Fruit fly (Drosophila melanogaster) whole organism, embryonic: ENCODE measurements around the gene CG13085.

Experiments
- Antp ChIP-seq: fragments of 200-800 bp; sonication (Bioruptor generic); optimal IDR thresholded peaks from 3 replicates; lab custom pipeline; 2016; ENCODE audit warnings: missing biosample characterization, missing genetic modification characterization
- Atf3 ChIP-seq: fragments of 200-800 bp; sonication (Bioruptor generic); optimal IDR thresholded peaks from 3 replicates; lab custom pipeline; 2016; ENCODE audit warnings: missing biosample characterization, missing genetic modification characterization
- Bgb ChIP-seq: fragments of 200-800 bp; sonication (Bioruptor generic); IDR thresholded peaks from 2 replicates; pipeline ENCODE4 v1.3.6; 2022; ENCODE audit warnings: missing biosample characterization, missing genetic modification characterization; ENCODE audit not compliant: partially characterized antibody
- Bteb2 ChIP-seq: fragments of 200-800 bp; sonication (Bioruptor generic); optimal IDR thresholded peaks from 2 replicates; lab custom pipeline; 2016; ENCODE audit warnings: missing biosample characterization, missing genetic modification characterization
- CG10431 ChIP-seq: fragments of 200-800 bp; sonication (Bioruptor generic); optimal IDR thresholded peaks from 3 replicates; lab custom pipeline; 2018; ENCODE audit warnings: missing biosample characterization, mild to moderate bottlenecking, missing genetic modification characterization
- CG11093 ChIP-seq: fragments of 200-800 bp; sonication (Bioruptor generic); IDR thresholded peaks from 3 replicates; pipeline ENCODE4 v1.3.6; 2022; ENCODE audit warnings: missing biosample characterization, missing genetic modification characterization
- CG12659 ChIP-seq: fragments of 200-800 bp; sonication (Bioruptor generic); optimal IDR thresholded peaks from 3 replicates; lab custom pipeline; 2017; ENCODE audit warnings: mild to moderate bottlenecking, missing biosample characterization, missing genetic modification reagents, missing genetic modification characterization
- CG12744 ChIP-seq: fragments of 200-800 bp; sonication (Bioruptor generic); optimal IDR thresholded peaks from 2 replicates; lab custom pipeline; 2016; ENCODE audit warnings: missing biosample characterization, missing genetic modification characterization
- CG13287 ChIP-seq: fragments of 200-800 bp; sonication (Bioruptor generic); IDR thresholded peaks from 2 replicates; pipeline ENCODE4 v1.3.6; 2022; ENCODE audit warnings: missing biosample characterization, missing genetic modification characterization; ENCODE audit not compliant: partially characterized antibody
- CG13624 ChIP-seq: fragments of 200-800 bp; sonication (Bioruptor generic); optimal IDR thresholded peaks from 2 replicates; lab custom pipeline; 2016; ENCODE audit warnings: missing biosample characterization, missing genetic modification characterization
- CG14014 ChIP-seq: fragments of 200-800 bp; sonication (Bioruptor generic); IDR thresholded peaks from 2 replicates; pipeline ENCODE4 v1.3.6; 2022; ENCODE audit warnings: missing biosample characterization, missing genetic modification characterization
- CG15073 ChIP-seq: fragments of 200-800 bp; sonication (Bioruptor generic); optimal IDR thresholded peaks from 2 replicates; lab custom pipeline; 2016; ENCODE audit warnings: missing biosample characterization, missing genetic modification characterization
- CG16815 ChIP-seq: fragments of 200-800 bp; sonication (Bioruptor generic); optimal IDR thresholded peaks from 3 replicates; lab custom pipeline; 2017; ENCODE audit warnings: missing biosample characterization, mild to moderate bottlenecking, missing genetic modification characterization
- CG17359 ChIP-seq: fragments of 200-800 bp; sonication (Bioruptor generic); optimal IDR thresholded peaks from 3 replicates; lab custom pipeline; 2018; ENCODE audit warnings: missing biosample characterization, mild to moderate bottlenecking, missing genetic modification characterization, moderate library complexity
- CG17361 ChIP-seq: fragments of 200-800 bp; sonication (Bioruptor generic); IDR thresholded peaks from 3 replicates; pipeline ENCODE4 v1.3.6; 2022; ENCODE audit warnings: missing biosample characterization, missing genetic modification characterization
- CG17612 ChIP-seq: fragments of 200-800 bp; sonication (Bioruptor generic); IDR thresholded peaks from 2 replicates; pipeline ENCODE4 v1.3.6; 2022; ENCODE audit warnings: missing biosample characterization, missing genetic modification characterization
- CG18011 ChIP-seq: fragments of 200-800 bp; sonication (Bioruptor generic); optimal IDR thresholded peaks from 2 replicates; lab custom pipeline; 2017; ENCODE audit warnings: missing biosample characterization, missing genetic modification characterization, mild to moderate bottlenecking, moderate library complexity, missing genotype
- CG31365 ChIP-seq: fragments of 200-800 bp; sonication (Bioruptor generic); optimal IDR thresholded peaks from 2 replicates; lab custom pipeline; 2018; ENCODE audit warnings: missing biosample characterization, mild to moderate bottlenecking, missing genetic modification characterization
- CG6689 ChIP-seq: fragments of 200-800 bp; sonication (Bioruptor generic); IDR thresholded peaks from 2 replicates; pipeline ENCODE4 v1.3.6; 2022; ENCODE audit warnings: missing biosample characterization, missing genetic modification characterization
- CG6813 ChIP-seq: fragments of 200-800 bp; sonication (Bioruptor generic); optimal IDR thresholded peaks from 2 replicates; lab custom pipeline; 2017; ENCODE audit warnings: missing biosample characterization, missing genetic modification characterization, mild to moderate bottlenecking, moderate library complexity, missing genetic modification reagents
- CG8281 ChIP-seq: fragments of 200-800 bp; sonication (Bioruptor generic); optimal IDR thresholded peaks from 2 replicates; lab custom pipeline; 2018; ENCODE audit warnings: missing biosample characterization, mild to moderate bottlenecking, missing genetic modification characterization, moderate library complexity
- CG9215 ChIP-seq: fragments of 200-800 bp; sonication (Bioruptor generic); IDR thresholded peaks from 2 replicates; pipeline ENCODE4 v1.3.6; 2022; ENCODE audit warnings: missing biosample characterization, missing genetic modification characterization
- CG9437 ChIP-seq: fragments of 200-800 bp; sonication (Bioruptor generic); optimal IDR thresholded peaks from 2 replicates; lab custom pipeline; 2018; ENCODE audit warnings: missing biosample characterization, mild to moderate bottlenecking, missing genetic modification characterization
- D19A ChIP-seq: fragments of 200-800 bp; optimal IDR thresholded peaks from 3 replicates; lab custom pipeline; 2019; ENCODE audit warnings: missing biosample characterization, mild to moderate bottlenecking, missing genetic modification characterization, moderate library complexity
- Elba2 ChIP-seq: fragments of 200-800 bp; sonication (Bioruptor generic); optimal IDR thresholded peaks from 3 replicates; lab custom pipeline; 2016; ENCODE audit warnings: missing biosample characterization, missing genetic modification characterization
- Fer3 ChIP-seq: fragments of 200-800 bp; sonication (Bioruptor generic); optimal IDR thresholded peaks from 2 replicates; lab custom pipeline; 2018; ENCODE audit warnings: missing biosample characterization, mild to moderate bottlenecking, missing genetic modification characterization, moderate library complexity
- GATAe ChIP-seq: fragments of 200-800 bp; sonication (Bioruptor generic); conservative IDR thresholded peaks from 2 replicates; pipeline ENCODE4 v1.3.6; 2022; ENCODE audit warnings: missing biosample characterization, missing genetic modification characterization
- Hr78 ChIP-seq, 2 experiments: fragments of 200-800 bp in 1 of 2; fragments of >200 bp in 1 of 2; sonication (Bioruptor generic) in 1 of 2; optimal IDR thresholded peaks; 2 replicates each; lab custom pipeline; 2017 to 2019; ENCODE audit warnings: missing biosample characterization in 2 of 2, missing genetic modification characterization in 2 of 2, mild to moderate bottlenecking in 1 of 2, moderate library complexity in 1 of 2
- Kr ChIP-seq: fragments of 200-800 bp; sonication (Bioruptor generic); optimal IDR thresholded peaks from 2 replicates; lab custom pipeline; 2017; ENCODE audit warnings: missing biosample characterization, mild to moderate bottlenecking, missing genetic modification characterization
- MTF-1 ChIP-seq: fragments of 200-800 bp; sonication (Bioruptor generic); optimal IDR thresholded peaks from 2 replicates; lab custom pipeline; 2018; ENCODE audit warnings: missing biosample characterization, mild to moderate bottlenecking, missing genetic modification characterization, borderline replicate concordance
- NK7.1 ChIP-seq: fragments of 200-800 bp; sonication (Bioruptor generic); optimal IDR thresholded peaks from 3 replicates; lab custom pipeline; 2016; ENCODE audit warnings: missing biosample characterization, missing genetic modification characterization
- Side ChIP-seq: fragments of 200-800 bp; sonication (Bioruptor generic); optimal IDR thresholded peaks from 2 replicates; lab custom pipeline; 2016; ENCODE audit warnings: missing biosample characterization, missing genetic modification characterization
- Stat92E ChIP-seq, 3 experiments: fragments of >200 bp in 2 of 3; fragments of 200-800 bp in 1 of 3; sonication (Bioruptor generic) in 1 of 3; optimal IDR thresholded peaks; 2 replicates each; lab custom pipeline; 2017 to 2019; ENCODE audit warnings: missing biosample characterization in 3 of 3, missing genetic modification characterization in 3 of 3, mild to moderate bottlenecking in 1 of 3, moderate library complexity in 1 of 3
- Trl ChIP-seq, 3 experiments: fragments of >200 bp in 2 of 3; fragments of 200-800 bp in 1 of 3; sonication (Bioruptor generic) in 1 of 3; optimal IDR thresholded peaks; 2 replicates in 1 of 3; 3 replicates in 2 of 3; lab custom pipeline; 2016 to 2017; ENCODE audit warnings: missing biosample characterization in 1 of 3, missing genetic modification characterization in 1 of 3
- br ChIP-seq: fragments of >200 bp; optimal IDR thresholded peaks from 2 replicates; lab custom pipeline; 2017
- ems ChIP-seq: fragments of 200-800 bp; sonication (Bioruptor generic); optimal IDR thresholded peaks from 3 replicates; lab custom pipeline; 2016; ENCODE audit warnings: missing biosample characterization, missing genetic modification characterization
- eve ChIP-seq, 2 experiments: fragments of >200 bp; optimal IDR thresholded peaks; 2 replicates each; lab custom pipeline; 2017; ENCODE audit warnings: missing biosample characterization in 2 of 2, missing genetic modification characterization in 2 of 2
- ftz-f1 ChIP-seq: fragments of 200-800 bp; sonication (Bioruptor generic); optimal IDR thresholded peaks from 2 replicates; lab custom pipeline; 2016; ENCODE audit warnings: missing biosample characterization, missing genetic modification characterization
- jing ChIP-seq: fragments of 200-800 bp; sonication (Bioruptor generic); optimal IDR thresholded peaks from 2 replicates; lab custom pipeline; 2018; ENCODE audit warnings: missing biosample characterization, mild to moderate bottlenecking, missing genetic modification characterization
- klu ChIP-seq: fragments of 200-800 bp; sonication (Bioruptor generic); IDR thresholded peaks from 2 replicates; pipeline ENCODE4 v1.3.6; 2022; ENCODE audit warnings: missing biosample characterization, missing genetic modification characterization
- knrl ChIP-seq: fragments of 200-800 bp; sonication (Bioruptor generic); IDR thresholded peaks from 3 replicates; pipeline ENCODE4 v1.3.6; 2022; ENCODE audit warnings: missing biosample characterization, missing genetic modification characterization; ENCODE audit not compliant: partially characterized antibody
- pita ChIP-seq: fragments of 200-800 bp; sonication (Bioruptor generic); optimal IDR thresholded peaks from 2 replicates; lab custom pipeline; 2017; ENCODE audit warnings: missing biosample characterization, mild to moderate bottlenecking, missing genetic modification characterization
- repo ChIP-seq: fragments of 200-800 bp; sonication (Bioruptor generic); optimal IDR thresholded peaks from 2 replicates; lab custom pipeline; 2016; ENCODE audit warnings: missing biosample characterization, missing genetic modification characterization
- rib ChIP-seq: fragments of 200-800 bp; sonication (Bioruptor generic); IDR thresholded peaks from 2 replicates; pipeline ENCODE4 v1.3.6; 2022; ENCODE audit warnings: missing biosample characterization, missing genetic modification characterization
- scrt ChIP-seq: fragments of 200-800 bp; sonication (Bioruptor generic); optimal IDR thresholded peaks from 2 replicates; lab custom pipeline; 2018; ENCODE audit warnings: missing biosample characterization, mild to moderate bottlenecking, missing genetic modification characterization, moderate library complexity
- tll ChIP-seq, 2 experiments: fragments of 200-800 bp in 1 of 2; fragments of >200 bp in 1 of 2; sonication (Bioruptor generic) in 1 of 2; optimal IDR thresholded peaks; 2 replicates each; lab custom pipeline; 2017 to 2019; ENCODE audit warnings: missing biosample characterization in 2 of 2, missing genetic modification characterization in 2 of 2, mild to moderate bottlenecking in 1 of 2, moderate library complexity in 1 of 2
- ttk ChIP-seq: fragments of 200-800 bp; sonication (Bioruptor generic); IDR thresholded peaks from 2 replicates; pipeline ENCODE4 v2.1.2; 2022; ENCODE audit warnings: missing biosample characterization, missing genetic modification characterization

CG13085 gene

DNA sequence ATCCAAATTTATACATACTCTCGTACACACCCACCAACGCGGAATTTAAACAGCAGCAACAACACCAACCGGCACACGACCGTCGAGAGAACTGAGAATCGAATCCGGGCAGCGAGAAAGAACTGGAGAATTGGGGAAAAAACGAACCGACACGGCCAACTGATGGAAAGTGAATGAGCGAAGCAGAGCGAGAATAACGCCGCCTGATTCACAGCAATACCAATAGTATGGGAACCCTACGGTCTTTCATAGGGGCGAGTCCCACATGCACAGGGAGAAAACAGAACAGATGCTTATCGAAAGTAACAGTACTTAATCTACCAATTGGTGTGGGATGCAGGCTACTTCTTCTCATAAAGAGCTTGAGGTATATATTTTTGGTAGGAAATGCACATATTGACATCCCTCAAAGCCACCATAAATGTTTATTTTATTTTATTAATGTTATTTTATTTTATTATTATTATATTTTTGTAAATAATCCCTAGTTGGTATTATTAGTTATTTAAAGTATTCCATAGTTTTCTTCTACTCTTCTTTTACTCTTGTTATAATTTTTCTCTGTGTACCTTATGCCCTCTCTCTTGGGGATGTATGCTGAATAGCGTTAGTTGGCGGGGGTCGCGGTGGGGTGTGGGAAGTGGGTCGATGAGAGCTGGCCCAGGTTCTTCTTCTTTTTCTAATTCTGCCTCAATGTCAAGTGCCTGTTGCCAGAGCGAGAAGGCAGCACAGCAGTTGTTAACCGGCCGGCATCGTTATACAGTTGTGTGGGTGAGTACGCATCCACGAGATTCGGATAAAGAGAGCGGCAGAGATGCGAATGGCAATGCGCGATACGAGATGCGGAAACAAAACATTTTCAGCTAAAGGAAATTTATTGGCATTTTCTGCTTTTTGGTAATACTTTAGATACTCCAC is 25.3 kb upstream of the CG13085 start, which contains the start of gene CG17544 (continued):
- no peak for TF ChIP-seq pita (GFP tag; lab: Kevin White, UChicago)
- no peak for TF ChIP-seq Elba2 (GFP tag; lab: Kevin White, UChicago)
- peak; percentile 95 for TF ChIP-seq ftz-f1
- no peak for TF ChIP-seq CG12744 (GFP tag; lab: Kevin White, UChicago)
- TF ChIP-seq eve (GFP tag; optimal IDR thresholded peaks at IDR 0.05; lab: Kevin White, UChicago) = peak in 1 of 2 experiments; percentile 10
- TF ChIP-seq Stat92E (GFP tag; optimal IDR thresholded peaks at IDR 0.05; lab: Kevin White, UChicago) = no peak
- TF ChIP-seq Side (GFP tag; lab: Kevin White, UChicago) = peak; percentile 23
- TF ChIP-seq CG13624 = peak; percentile 18
- peak; percentile 81 for TF ChIP-seq CG6813 (GFP tag; lab: Kevin White, UChicago)
- peak; percentile 1 for TF ChIP-seq CG10431
- TF ChIP-seq repo (GFP tag; lab: Kevin White, UChicago) = no peak
- peak; percentile 70 for TF ChIP-seq CG9215 (GFP tag; lab: Robert Waterston, UW)
- peak; percentile 69; the same call in 1 of the 2 replicates for TF ChIP-seq klu (GFP tag; lab: Robert Waterston, UW)
- TF ChIP-seq CG15073 (GFP tag; lab: Kevin White, UChicago) = no peak
- peak; percentile 67 to 71 for TF ChIP-seq Trl (optimal IDR thresholded peaks at IDR 0.05; lab: Kevin White, UChicago)
- TF ChIP-seq Trl (GFP tag; optimal IDR thresholded peaks at IDR 0.05; lab: Kevin White, UChicago) = peak; percentile 14
- TF ChIP-seq tll (GFP tag; optimal IDR thresholded peaks at IDR 0.05; lab: Kevin White, UChicago) = no peak
- TF ChIP-seq CG14014 = peak; percentile 48
- no peak for TF ChIP-seq GATAe
- TF ChIP-seq CG9437 (GFP tag; lab: Kevin White, UChicago) = peak; percentile 82
- peak; percentile 66; the same call in 1 of the 2 replicates for TF ChIP-seq rib
- TF ChIP-seq CG31365 (tag; lab: Kevin White, UChicago) = no peak
- TF ChIP-seq scrt (GFP tag; lab: Kevin White, UChicago) = peak; percentile 88
- TF ChIP-seq ems (GFP tag; lab: Kevin White, UChicago) = no peak
- peak; percentile 12 for TF ChIP-seq CG18011 (GFP tag; lab: Kevin White, UChicago)
- TF ChIP-seq CG16815 = peak; percentile 80
- TF ChIP-seq ttk (GFP tag; lab: Robert Waterston, UW) = peak; percentile 79
- TF ChIP-seq CG17361 = peak; percentile 87
- peak; percentile 82 for TF ChIP-seq CG12659 (GFP tag; lab: Kevin White, UChicago)
- TF ChIP-seq CG11093 = peak; percentile 50; the same call in 1 of the 3 replicates
- TF ChIP-seq Bteb2 (GFP tag; lab: Kevin White, UChicago) = no peak
- no peak for TF ChIP-seq knrl (GFP tag; lab: Robert Waterston, UW)
- no peak for TF ChIP-seq CG17612 (GFP tag; lab: Robert Waterston, UW)
- TF ChIP-seq CG17359 (tag; lab: Kevin White, UChicago) = peak; percentile 76
- no peak for TF ChIP-seq NK7.1 (GFP tag; lab: Kevin White, UChicago)
- TF ChIP-seq CG6689 (GFP tag; lab: Robert Waterston, UW) = peak; percentile 52; the same call in 1 of the 2 replicates
- peak; percentile 32 for TF ChIP-seq MTF-1
- TF ChIP-seq CG13287 (GFP tag; lab: Robert Waterston, UW) = peak; percentile 49; the same call in 1 of the 2 replicates
- peak; percentile 71 for TF ChIP-seq D19A
- no peak for TF ChIP-seq Atf3
- TF ChIP-seq br (lab: Kevin White, UChicago) = no peak
- TF ChIP-seq Hr78 (GFP tag; optimal IDR thresholded peaks at IDR 0.05; lab: Kevin White, UChicago) = peak in 1 of 2 experiments; percentile 96
- TF ChIP-seq CG8281 (tag; lab: Kevin White, UChicago) = peak; percentile 61
- TF ChIP-seq Fer3 (tag; lab: Kevin White, UChicago) = peak; percentile 68
- TF ChIP-seq Antp (GFP tag; lab: Kevin White, UChicago) = peak; percentile 57
- TF ChIP-seq jing (GFP tag; lab: Kevin White, UChicago) = no peak
- TF ChIP-seq Kr (GFP tag; lab: Kevin White, UChicago) = no peak
- TF ChIP-seq Bgb (GFP tag; lab: Robert Waterston, UW) = peak; percentile 46; the same call in 1 of the 2 replicates
